Worm (Caenorhabditis elegans) whole organism, late embryonic: ENCODE results near the gene F46G11.4.
A peak's percentile ranks its signal among the peaks of the same experiment; 100 is the strongest.

Source experiments
- C08G9.2 ChIP-seq: sonication (generic microtip); optimal IDR thresholded peaks from 2 replicates; lab custom pipeline; 2016; ENCODE audit warnings: mild to moderate bottlenecking, missing genetic modification characterization, moderate library complexity, missing compliant biosample characterization
- C38D4.7 ChIP-seq: fragments of 200-800 bp; sonication (Bioruptor generic); optimal IDR thresholded peaks from 2 replicates; lab custom pipeline; 2018; ENCODE audit warnings: mild to moderate bottlenecking, missing genetic modification characterization, moderate library complexity, missing compliant biosample characterization
- K09A11.1 ChIP-seq: sonication (generic microtip); optimal IDR thresholded peaks from 2 replicates; lab custom pipeline; 2017; ENCODE audit warnings: antibody characterized with exemption, mild to moderate bottlenecking, missing genetic modification characterization, missing compliant biosample characterization; ENCODE audit not compliant: insufficient read depth
- Y22D7AL.16 ChIP-seq: sonication (generic microtip); optimal IDR thresholded peaks from 2 replicates; lab custom pipeline; 2016; ENCODE audit warnings: missing genetic modification characterization, missing compliant biosample characterization
- ahr-1 ChIP-seq: sonication (generic microtip); optimal IDR thresholded peaks from 2 replicates; lab custom pipeline; 2016; ENCODE audit warnings: missing genetic modification characterization, missing compliant biosample characterization
- ama-1 ChIP-seq: fragments of 150-350 bp; optimal IDR thresholded peaks from 2 replicates; lab custom pipeline; 2014
- ceh-14 ChIP-seq: sonication (generic microtip); optimal IDR thresholded peaks from 2 replicates; lab custom pipeline; 2016; ENCODE audit warnings: missing genotype, missing genetic modification characterization, missing compliant biosample characterization
- ceh-18 ChIP-seq: sonication (generic microtip); optimal IDR thresholded peaks from 2 replicates; lab custom pipeline; 2016; ENCODE audit warnings: missing genetic modification characterization, missing compliant biosample characterization
- ceh-19 ChIP-seq: fragments of 200-800 bp; sonication (Bioruptor generic); optimal IDR thresholded peaks from 2 replicates; lab custom pipeline; 2018; ENCODE audit warnings: mild to moderate bottlenecking, missing genetic modification characterization, missing compliant biosample characterization
- ceh-2 ChIP-seq: sonication (generic microtip); optimal IDR thresholded peaks from 2 replicates; lab custom pipeline; 2016; ENCODE audit warnings: missing genotype, missing genetic modification characterization, missing compliant biosample characterization
- ceh-24 ChIP-seq: sonication (generic microtip); optimal IDR thresholded peaks from 2 replicates; lab custom pipeline; 2016; ENCODE audit warnings: mild to moderate bottlenecking, missing genetic modification characterization, missing compliant biosample characterization
- ceh-30 ChIP-seq: fragments of 150-350 bp; optimal IDR thresholded peaks from 2 replicates; lab custom pipeline; 2014; ENCODE audit warnings: missing biosample characterization, missing genetic modification characterization
- ceh-31 ChIP-seq: sonication (generic microtip); optimal IDR thresholded peaks from 2 replicates; lab custom pipeline; 2016; ENCODE audit warnings: missing genetic modification characterization, missing compliant biosample characterization
- ceh-48 ChIP-seq: sonication (generic microtip); optimal IDR thresholded peaks from 2 replicates; lab custom pipeline; 2016; ENCODE audit warnings: missing genetic modification characterization, inconsistent platforms, missing compliant biosample characterization
- ceh-6 ChIP-seq: fragments of 200-800 bp; sonication (Bioruptor generic); optimal IDR thresholded peaks from 2 replicates; lab custom pipeline; 2018; ENCODE audit warnings: mild to moderate bottlenecking, missing genetic modification characterization, missing compliant biosample characterization
- che-1 ChIP-seq: sonication (generic microtip); optimal IDR thresholded peaks from 2 replicates; lab custom pipeline; 2016; ENCODE audit warnings: mild to moderate bottlenecking, missing genetic modification characterization, missing compliant biosample characterization
- dmd-4 ChIP-seq: sonication (generic microtip); optimal IDR thresholded peaks from 2 replicates; lab custom pipeline; 2016; ENCODE audit warnings: borderline replicate concordance, missing genetic modification characterization, missing compliant biosample characterization
- dve-1 ChIP-seq: sonication (generic microtip); optimal IDR thresholded peaks from 2 replicates; lab custom pipeline; 2017; ENCODE audit warnings: antibody characterized with exemption, mild to moderate bottlenecking, missing genetic modification characterization, missing compliant biosample characterization
- elt-2 ChIP-seq: sonication (generic microtip); optimal IDR thresholded peaks from 2 replicates; lab custom pipeline; 2016; ENCODE audit warnings: missing genetic modification reagents, missing genetic modification characterization, missing compliant biosample characterization
- elt-4 ChIP-seq: sonication (generic microtip); optimal IDR thresholded peaks from 2 replicates; lab custom pipeline; 2016; ENCODE audit warnings: missing genetic modification characterization, missing compliant biosample characterization
- ets-4 ChIP-seq: sonication (generic microtip); optimal IDR thresholded peaks from 2 replicates; lab custom pipeline; 2016; ENCODE audit warnings: missing genetic modification characterization, missing compliant biosample characterization
- eyg-1 ChIP-seq: sonication (generic microtip); optimal IDR thresholded peaks from 2 replicates; lab custom pipeline; 2016; ENCODE audit warnings: missing genotype, missing genetic modification characterization, missing compliant biosample characterization
- fax-1 ChIP-seq: sonication (generic microtip); optimal IDR thresholded peaks from 2 replicates; lab custom pipeline; 2016; ENCODE audit warnings: missing genotype, missing genetic modification characterization, missing compliant biosample characterization
- fkh-10 ChIP-seq: fragments of 150-350 bp; optimal IDR thresholded peaks from 2 replicates; lab custom pipeline; 2014; ENCODE audit warnings: missing biosample characterization, missing genetic modification reagents, missing genetic modification characterization
- fkh-6 ChIP-seq: sonication (generic microtip); optimal IDR thresholded peaks from 2 replicates; lab custom pipeline; 2016; ENCODE audit warnings: missing genetic modification characterization, missing compliant biosample characterization
- gmeb-2 ChIP-seq: sonication (generic microtip); optimal IDR thresholded peaks from 2 replicates; lab custom pipeline; 2016; ENCODE audit warnings: missing genetic modification characterization, inconsistent platforms, missing compliant biosample characterization
- hlh-13 ChIP-seq: fragments of 200-800 bp; sonication (Bioruptor generic); optimal IDR thresholded peaks from 2 replicates; lab custom pipeline; 2018; ENCODE audit warnings: mild to moderate bottlenecking, missing genetic modification characterization, missing compliant biosample characterization
- hlh-30 ChIP-seq: sonication (generic microtip); optimal IDR thresholded peaks from 2 replicates; lab custom pipeline; 2017; ENCODE audit warnings: antibody characterized with exemption, missing genetic modification characterization, missing compliant biosample characterization; ENCODE audit not compliant: insufficient read depth
- hlh-8 ChIP-seq: sonication (generic microtip); optimal IDR thresholded peaks from 2 replicates; lab custom pipeline; 2016; ENCODE audit warnings: missing genotype, missing genetic modification characterization, missing compliant biosample characterization
- lin-11 ChIP-seq: fragments of 200-800 bp; sonication (Bioruptor generic); optimal IDR thresholded peaks from 2 replicates; lab custom pipeline; 2018; ENCODE audit warnings: mild to moderate bottlenecking, missing genetic modification characterization, missing compliant biosample characterization
- madf-2 ChIP-seq: sonication (generic microtip); optimal IDR thresholded peaks from 2 replicates; lab custom pipeline; 2017; ENCODE audit warnings: missing genetic modification characterization, missing compliant biosample characterization
- mec-3 ChIP-seq: sonication (generic microtip); optimal IDR thresholded peaks from 2 replicates; lab custom pipeline; 2016; ENCODE audit warnings: borderline replicate concordance, missing genetic modification characterization, missing compliant biosample characterization
- nfya-1 ChIP-seq: sonication (generic microtip); optimal IDR thresholded peaks from 2 replicates; lab custom pipeline; 2017; ENCODE audit warnings: missing genetic modification characterization, mild to moderate bottlenecking, missing compliant biosample characterization, antibody characterized with exemption, moderate library complexity
- nhr-11 ChIP-seq: fragments of 150-350 bp; optimal IDR thresholded peaks from 2 replicates; lab custom pipeline; 2014; ENCODE audit warnings: missing biosample characterization, missing genetic modification characterization
- nhr-232 ChIP-seq: sonication (generic microtip); optimal IDR thresholded peaks from 2 replicates; lab custom pipeline; 2016; ENCODE audit warnings: missing genetic modification characterization, missing compliant biosample characterization
- npax-4 ChIP-seq: sonication (generic microtip); optimal IDR thresholded peaks from 2 replicates; lab custom pipeline; 2016; ENCODE audit warnings: missing genetic modification characterization, missing compliant biosample characterization
- odd-2 ChIP-seq: sonication (generic microtip); optimal IDR thresholded peaks from 2 replicates; lab custom pipeline; 2017; ENCODE audit warnings: antibody characterized with exemption, mild to moderate bottlenecking, missing genetic modification characterization, missing compliant biosample characterization
- pax-1 ChIP-seq: fragments of 150-350 bp; optimal IDR thresholded peaks from 2 replicates; lab custom pipeline; 2014; ENCODE audit warnings: missing biosample characterization, missing genetic modification characterization
- pha-4 ChIP-seq: fragments of 150-350 bp; optimal IDR thresholded peaks from 2 replicates; lab custom pipeline; 2018; ENCODE audit warnings: missing biosample characterization, missing genetic modification reagents, missing genetic modification characterization
- pros-1 ChIP-seq: fragments of 150-350 bp; optimal IDR thresholded peaks from 2 replicates; lab custom pipeline; 2014; ENCODE audit warnings: missing biosample characterization, missing genetic modification reagents, missing genetic modification characterization
- ref-2 ChIP-seq: sonication (generic microtip); optimal IDR thresholded peaks from 2 replicates; lab custom pipeline; 2016; ENCODE audit warnings: missing genetic modification characterization, missing compliant biosample characterization
- sdc-2 ChIP-seq: sonication (generic microtip); optimal IDR thresholded peaks from 2 replicates; lab custom pipeline; 2016; ENCODE audit warnings: missing genotype, missing genetic modification characterization, missing compliant biosample characterization
- sox-2 ChIP-seq: fragments of 200-800 bp; sonication (Bioruptor generic); IDR thresholded peaks from 2 replicates; pipeline ENCODE4 v1.3.6; 2022; ENCODE audit warnings: missing genetic modification reagents, missing genetic modification characterization, missing compliant biosample characterization
- syd-9 ChIP-seq: sonication (generic microtip); optimal IDR thresholded peaks from 2 replicates; lab custom pipeline; 2016; ENCODE audit warnings: mild to moderate bottlenecking, missing genetic modification characterization, moderate library complexity, missing compliant biosample characterization
- tbx-2 ChIP-seq: sonication (generic microtip); optimal IDR thresholded peaks from 2 replicates; lab custom pipeline; 2016; ENCODE audit warnings: missing genetic modification characterization, missing compliant biosample characterization
- tbx-7 ChIP-seq: sonication (generic microtip); optimal IDR thresholded peaks from 2 replicates; lab custom pipeline; 2016; ENCODE audit warnings: missing genotype, missing genetic modification characterization, missing compliant biosample characterization
- ttx-3 ChIP-seq: sonication (generic microtip); optimal IDR thresholded peaks from 2 replicates; lab custom pipeline; 2016; ENCODE audit warnings: missing genetic modification reagents, missing genetic modification characterization, missing compliant biosample characterization
- unc-3 ChIP-seq, 2 experiments: fragments of 200-800 bp in 1 of 2; sonication (Bioruptor generic) in 1 of 2; sonication (generic microtip) in 1 of 2; conservative IDR thresholded peaks in 1 of 2; optimal IDR thresholded peaks in 1 of 2; 2 replicates each; pipeline versions ENCODE4 v1.3.6 to Lab custom; 2016 to 2022; ENCODE audit warnings: missing compliant biosample characterization in 2 of 2, missing genetic modification characterization in 2 of 2, missing genetic modification reagents in 1 of 2
- zip-5 ChIP-seq: sonication (generic microtip); optimal IDR thresholded peaks from 2 replicates; lab custom pipeline; 2016; ENCODE audit warnings: missing genetic modification characterization, missing compliant biosample characterization
- ztf-16 ChIP-seq: sonication (generic microtip); optimal IDR thresholded peaks from 2 replicates; lab custom pipeline; 2017; ENCODE audit warnings: missing genetic modification characterization, missing compliant biosample characterization

Gene F46G11.4

ce11 chrX:5813030-5813429, 14.4 kb upstream of the F46G11.4 start:
- TF ChIP-seq eyg-1 (tag; lab: Kevin White, UChicago) = no peak
- TF ChIP-seq elt-2 = peak; percentile 25
- TF ChIP-seq ets-4 (tag; lab: Kevin White, UChicago) = no peak
- no peak for TF ChIP-seq ceh-19 (GFP tag; lab: Kevin White, UChicago)

ce11 chrX:5811997-5812562, 13.5 kb upstream of the F46G11.4 start:
- peak; percentile 88 for TF ChIP-seq ceh-2 (tag; lab: Kevin White, UChicago)
- peak; percentile 87 for TF ChIP-seq ceh-14
- peak; percentile 57 for TF ChIP-seq tbx-7 (tag; lab: Kevin White, UChicago)
- peak; percentile 70 for TF ChIP-seq fax-1 (tag; lab: Kevin White, UChicago)
- peak; percentile 87 for TF ChIP-seq ceh-18 (tag; lab: Kevin White, UChicago)
- peak; percentile 37 for TF ChIP-seq ttx-3
- TF ChIP-seq zip-5 (tag; lab: Kevin White, UChicago) = peak; percentile 21
- TF ChIP-seq nfya-1 (tag; lab: Kevin White, UChicago) = peak; percentile 92
- peak; percentile 65 for TF ChIP-seq madf-2 (tag; lab: Kevin White, UChicago)
- no peak for TF ChIP-seq ahr-1
- TF ChIP-seq ama-1 (lab: Kevin White, UChicago) = no peak
- TF ChIP-seq ceh-6 (GFP tag; lab: Kevin White, UChicago) = peak; percentile 61
- peak; percentile 98 for TF ChIP-seq ceh-31
- TF ChIP-seq pax-1 (tag; lab: Kevin White, UChicago) = no peak
- no peak for TF ChIP-seq C38D4.7
- peak; percentile 97 for TF ChIP-seq tbx-2 (tag; lab: Kevin White, UChicago)
- peak; percentile 81 for TF ChIP-seq ets-4 (tag; lab: Kevin White, UChicago)
- peak; percentile 76 for TF ChIP-seq dve-1 (tag; lab: Kevin White, UChicago)
- peak; percentile 75 for TF ChIP-seq ztf-16
- no peak for TF ChIP-seq hlh-13 (GFP tag; lab: Kevin White, UChicago)
- no peak for TF ChIP-seq odd-2
- no peak for TF ChIP-seq elt-4 (tag; lab: Kevin White, UChicago)
- TF ChIP-seq lin-11 (tag; lab: Kevin White, UChicago) = peak; percentile 34
- peak; percentile 61 for TF ChIP-seq fkh-10 (GFP tag; lab: Kevin White, UChicago)
- peak; percentile 83 for TF ChIP-seq sdc-2 (tag; lab: Kevin White, UChicago)
- TF ChIP-seq C08G9.2 (tag; lab: Kevin White, UChicago) = peak; percentile 72
- no peak for TF ChIP-seq npax-4 (tag; lab: Kevin White, UChicago)
- peak; percentile 97 for TF ChIP-seq ref-2 (tag; lab: Kevin White, UChicago)
- peak; percentile 57 for TF ChIP-seq pros-1
- peak; percentile 44 for TF ChIP-seq gmeb-2 (tag; lab: Kevin White, UChicago)
- TF ChIP-seq unc-3 (GFP tag; conservative IDR thresholded peaks at IDR 0.05; lab: Robert Waterston, UW) = no peak
- peak; percentile 58 for TF ChIP-seq unc-3 (tag; optimal IDR thresholded peaks at IDR 0.05; lab: Kevin White, UChicago)
- peak; percentile 90 for TF ChIP-seq syd-9 (tag; lab: Kevin White, UChicago)
- TF ChIP-seq dmd-4 = peak; percentile 82
- peak; percentile 28 for TF ChIP-seq fkh-6
- TF ChIP-seq pha-4 (tag; lab: Kevin White, UChicago) = no peak
- TF ChIP-seq ceh-48 (tag; lab: Kevin White, UChicago) = peak; percentile 93
- peak; percentile 50 for TF ChIP-seq che-1 (tag; lab: Kevin White, UChicago)
- peak; percentile 46 for TF ChIP-seq nhr-232
- peak; percentile 46 for TF ChIP-seq sox-2 (GFP tag; lab: Robert Waterston, UW)
- peak; percentile 72 for TF ChIP-seq hlh-8
- peak; percentile 86 for TF ChIP-seq ceh-30 (tag; lab: Kevin White, UChicago)
- TF ChIP-seq ceh-24 (tag; lab: Kevin White, UChicago) = no peak
- TF ChIP-seq nhr-11 (tag; lab: Kevin White, UChicago) = no peak
- TF ChIP-seq Y22D7AL.16 = no peak
- TF ChIP-seq K09A11.1 (tag; lab: Kevin White, UChicago) = no peak
- TF ChIP-seq mec-3 = no peak
- peak; percentile 72 for TF ChIP-seq hlh-30 (tag; lab: Kevin White, UChicago)
- peak; percentile 84 for TF ChIP-seq ceh-19 (GFP tag; lab: Kevin White, UChicago)
